Worm (Caenorhabditis elegans): Measurements from ENCODE around the gene srh-120.

The srh-120 gene

DNA sequence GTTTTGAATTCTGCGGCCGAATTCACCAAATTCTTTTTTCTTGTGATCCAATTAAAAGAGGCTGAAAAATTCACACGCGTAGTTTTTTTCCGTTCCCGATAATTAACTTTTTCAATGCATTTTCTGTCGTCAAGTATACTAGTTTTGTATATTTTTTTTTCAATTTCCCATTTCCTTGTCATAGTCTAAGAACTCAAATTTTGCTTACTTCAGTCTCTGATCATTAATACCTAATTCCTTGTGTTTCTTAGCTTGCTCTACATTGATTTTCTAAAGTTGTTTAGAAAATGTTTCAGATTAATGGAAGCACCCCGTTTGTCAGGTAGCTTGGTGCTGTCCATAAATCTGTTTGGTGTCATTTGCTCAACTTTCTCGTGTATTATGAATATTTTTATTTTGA is 35.4 kb downstream of the srh-120 start, which contains the start of gene srbc-27:
TSS of gene srbc-27 (plus strand) at position 301 of the 400 bp plus-strand sequence.
- no peak for TF ChIP-seq sem-2 (GFP tag; optimal IDR thresholded peaks at IDR 0.05)
- no peak for TF ChIP-seq ham-2 (GFP tag; optimal IDR thresholded peaks at IDR 0.05)
- TF ChIP-seq flh-1 (GFP tag; optimal IDR thresholded peaks at IDR 0.05), result no peak
- TF ChIP-seq M03D4.4 (tag; optimal IDR thresholded peaks at IDR 0.05), result no peak
- no peak for TF ChIP-seq tbx-8 (GFP tag; optimal IDR thresholded peaks at IDR 0.05)
- TF ChIP-seq ces-1 (GFP tag; optimal IDR thresholded peaks at IDR 0.05), result no peak
- no peak for TF ChIP-seq unc-120 (tag; optimal IDR thresholded peaks at IDR 0.05; ENCODE audit: poor library complexity, severe bottlenecking)
- no peak for TF ChIP-seq pha-4 (tag; optimal IDR thresholded peaks at IDR 0.05)
- TF ChIP-seq nhr-76 (tag; optimal IDR thresholded peaks at IDR 0.05), result no peak
- TF ChIP-seq cnd-1 (tag; optimal IDR thresholded peaks at IDR 0.05), result no peak
- no peak for TF ChIP-seq ceh-39 (tag; optimal IDR thresholded peaks at IDR 0.05)
- TF ChIP-seq ztf-11 (tag; optimal IDR thresholded peaks at IDR 0.05), result no peak
- no peak for TF ChIP-seq snpc-4 (tag; optimal IDR thresholded peaks at IDR 0.05)
- TF ChIP-seq sptf-1 (tag; optimal IDR thresholded peaks at IDR 0.05), result no peak
- no peak for TF ChIP-seq ceh-43 (GFP tag; optimal IDR thresholded peaks at IDR 0.05)
- TF ChIP-seq drap-1 (GFP tag; optimal IDR thresholded peaks at IDR 0.05), result no peak

DNA sequence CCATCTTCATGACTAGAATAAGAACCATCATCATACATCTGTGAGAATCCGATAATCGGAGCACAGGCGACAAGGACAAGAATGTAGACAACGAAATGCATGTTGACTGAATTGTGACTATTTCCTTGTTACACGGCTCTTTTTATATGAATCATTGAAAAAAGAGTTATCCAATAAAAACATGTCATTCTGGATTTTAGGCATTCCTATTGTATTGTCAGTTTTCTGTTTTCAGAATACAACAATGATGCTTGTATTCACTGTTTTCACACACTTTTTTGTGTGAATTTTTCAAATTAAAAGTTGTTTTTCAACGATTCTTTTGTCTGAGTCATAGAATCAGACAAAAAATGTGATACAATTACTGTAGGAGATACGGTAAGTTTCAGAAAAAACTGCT is 41.0 kb downstream of the srh-120 start, which contains the start of gene F20E11.18:
TSS of gene F20E11.18 (minus strand) at position 101 of the 400 bp plus-strand sequence.
- no peak for TF ChIP-seq nhr-2 (tag; optimal IDR thresholded peaks at IDR 0.05)

DNA sequence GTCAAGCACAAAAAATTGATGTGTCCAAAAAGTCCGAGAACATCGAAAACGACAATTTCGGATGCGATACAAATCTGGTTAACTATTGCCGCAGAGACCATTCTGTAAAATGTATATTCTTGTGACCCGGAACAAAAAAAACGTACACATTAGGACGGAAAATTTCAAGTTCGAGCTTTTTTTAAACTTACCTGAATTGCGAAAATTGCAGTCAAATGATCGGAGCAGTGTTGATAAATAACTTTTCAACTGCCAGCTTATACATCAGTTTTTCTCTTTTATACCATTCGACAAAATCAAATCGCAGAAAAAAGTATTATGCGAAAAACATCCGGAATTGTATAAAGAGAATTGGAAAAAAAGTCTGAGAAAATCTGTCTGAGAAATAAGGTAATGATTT is 42.8 kb downstream of the srh-120 start, which contains the start of gene srsx-2:
TSS of gene srsx-2 (minus strand) at position 101 of the 400 bp plus-strand sequence.
- TF ChIP-seq unc-39 (tag; optimal IDR thresholded peaks at IDR 0.05) (no peak), mls-2 (tag; optimal IDR thresholded peaks at IDR 0.05) (no peak), nhr-2 (tag; optimal IDR thresholded peaks at IDR 0.05) (no peak), nhr-12 (tag; optimal IDR thresholded peaks at IDR 0.05) (no peak), elt-1 (tag; optimal IDR thresholded peaks at IDR 0.05; ENCODE audit: borderline replicate concordance, insufficient read depth) (no peak), ham-2 (GFP tag; optimal IDR thresholded peaks at IDR 0.05) (no peak), lsy-2 (tag; optimal IDR thresholded peaks at IDR 0.05) (no peak), ceh-39 (tag; optimal IDR thresholded peaks at IDR 0.05) (no peak), ceh-83 (GFP tag; optimal IDR thresholded peaks at IDR 0.05) (no peak), mep-1 (tag; optimal IDR thresholded peaks at IDR 0.05) (no peak), snpc-4 (tag; optimal IDR thresholded peaks at IDR 0.05) (no peak), ceh-43 (GFP tag; optimal IDR thresholded peaks at IDR 0.05) (no peak), nhr-28 (tag; optimal IDR thresholded peaks at IDR 0.05) (no peak), bed-3 (GFP tag; optimal IDR thresholded peaks at IDR 0.05) (no peak), unc-62 (GFP tag; optimal IDR thresholded peaks at IDR 0.05) (no peak), nhr-237 (tag; optimal IDR thresholded peaks at IDR 0.05) (no peak), cnd-1 (tag; optimal IDR thresholded peaks at IDR 0.05) (no peak), M03D4.4 (tag; optimal IDR thresholded peaks at IDR 0.05) (no peak), sptf-1 (tag; optimal IDR thresholded peaks at IDR 0.05) (no peak)

DNA sequence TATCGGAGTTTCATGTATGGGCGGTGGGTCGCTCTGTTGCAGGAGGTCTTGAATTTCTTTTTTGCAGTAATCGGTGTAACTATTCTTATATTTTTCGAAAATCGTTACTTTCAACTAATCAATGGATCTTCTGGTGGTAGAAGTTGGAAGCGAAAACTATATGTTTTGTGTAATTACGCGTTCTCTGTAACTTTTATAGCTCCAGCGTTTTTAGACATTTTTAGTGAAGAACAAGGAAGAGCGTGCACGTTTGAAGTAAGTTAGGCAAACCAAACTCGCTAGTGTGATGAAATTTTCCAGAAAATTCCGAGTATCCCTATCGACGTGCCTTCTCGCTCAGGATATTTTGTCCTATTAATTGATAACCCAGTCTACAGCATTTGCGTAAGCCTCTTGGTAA is 43.9 kb downstream of the srh-120 start, which contains the start of gene srh-154:
TSS of gene srh-154 (plus strand) at position 301 of the 400 bp plus-strand sequence.
- no peak for TF ChIP-seq unc-120 (tag; optimal IDR thresholded peaks at IDR 0.05; ENCODE audit: poor library complexity, severe bottlenecking)
- no peak for TF ChIP-seq flh-1 (GFP tag; optimal IDR thresholded peaks at IDR 0.05)
- no peak for TF ChIP-seq cnd-1 (tag; optimal IDR thresholded peaks at IDR 0.05)
- TF ChIP-seq elt-3 (tag; optimal IDR thresholded peaks at IDR 0.05), result no peak
- TF ChIP-seq hlh-1 (tag; optimal IDR thresholded peaks at IDR 0.05), result no peak
- no peak for TF ChIP-seq unc-62 (GFP tag; optimal IDR thresholded peaks at IDR 0.05)
- TF ChIP-seq M03D4.4 (tag; optimal IDR thresholded peaks at IDR 0.05), result no peak
- no peak for TF ChIP-seq zip-8 (tag; optimal IDR thresholded peaks at IDR 0.05)

Data from whole organism, mixed stage, embryonic.